Fruit fly (Drosophila melanogaster) S2 (cell line): ENCODE data around the gene Faf2.

Experiments
- CG8478 ChIP-seq: fragments of >200 bp; optimal IDR thresholded peaks from 2 replicates; lab custom pipeline; 2018
- CTCF ChIP-seq, 2 experiments: fragments of >200 bp; optimal IDR thresholded peaks; 2 replicates each; lab custom pipeline; 2018

Faf2 gene

dm6 chr2L:18656691-18657237 lies 51.7 kb downstream of the Faf2 start:
- TF ChIP-seq CG8478 (lab: Kevin White, UChicago), result no peak
- no peak for TF ChIP-seq CTCF (optimal IDR thresholded peaks at IDR 0.05; lab: Kevin White, UChicago)
